Worm (Caenorhabditis elegans): ENCODE measurements around the gene pxmp-4.

DNA sequence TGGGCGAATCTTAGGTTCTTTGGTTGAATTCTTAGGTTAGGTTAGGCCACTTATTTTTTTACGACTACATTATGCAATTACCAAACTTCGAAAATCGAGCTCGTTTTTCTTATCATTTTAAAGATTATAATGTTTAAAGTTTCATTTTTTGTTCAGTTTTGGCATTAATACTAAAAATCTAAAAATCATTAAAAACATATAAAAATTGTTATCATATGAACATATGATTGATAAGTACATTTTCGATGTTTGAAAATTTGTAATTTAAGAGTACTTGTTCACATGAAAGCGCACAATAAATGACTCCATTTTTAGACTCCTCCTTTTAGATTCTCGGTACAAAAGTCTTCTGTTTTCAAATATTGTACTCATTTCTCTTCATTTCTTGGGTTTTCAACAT, 31.9 kb downstream of the pxmp-4 start:
- TF ChIP-seq fkh-10 (GFP tag; optimal IDR thresholded peaks at IDR 0.05), result no peak
- no peak for TF ChIP-seq nhr-11 (tag; optimal IDR thresholded peaks at IDR 0.05)
- TF ChIP-seq dve-1 (tag; optimal IDR thresholded peaks at IDR 0.05), result no peak
- no peak for TF ChIP-seq syd-9 (tag; optimal IDR thresholded peaks at IDR 0.05)
- no peak for TF ChIP-seq sox-4 (tag; optimal IDR thresholded peaks at IDR 0.05)
- TF ChIP-seq pha-4 (tag; optimal IDR thresholded peaks at IDR 0.05), result no peak
- TF ChIP-seq Y22D7AL.16 (tag; optimal IDR thresholded peaks at IDR 0.05), result no peak
- TF ChIP-seq ceh-2 (tag; optimal IDR thresholded peaks at IDR 0.05), result no peak
- no peak for TF ChIP-seq tbx-2 (tag; optimal IDR thresholded peaks at IDR 0.05)
- TF ChIP-seq nfya-1 (tag; optimal IDR thresholded peaks at IDR 0.05), result no peak
- no peak for TF ChIP-seq ama-1 (optimal IDR thresholded peaks at IDR 0.05)
- TF ChIP-seq unc-55 (GFP tag; optimal IDR thresholded peaks at IDR 0.05), result no peak
- no peak for TF ChIP-seq eyg-1 (tag; optimal IDR thresholded peaks at IDR 0.05)
